Comparison of ENCODE assay signal across 1 fruit fly cellular context in genomic region chr3R:24206341-24207114, dm6.
TF ChIP-seq lines count a peak whose summit lies in the region.

No protein-coding gene starts in this region.

TF ChIP-seq in whole organism, embryonic, 481 proteins besides CTCF, POLR2A, EP300 and RAD21 (continued from another document and continues in another):
- TF ChIP-seq CG15514 (GFP tag; optimal IDR thresholded peaks at IDR 0.05; lab: Kevin White, UChicago) (peak; percentile 7), sob (GFP tag; IDR thresholded peaks at IDR 0.05; lab: Robert Waterston, UW) (peak; percentile 42; the same call in 1 of the 2 replicates), CG31441 (GFP tag; IDR thresholded peaks at IDR 0.05; lab: Robert Waterston, UW) (peak; percentile 50; the same call in 1 of the 2 replicates), ase (GFP tag; IDR thresholded peaks at IDR 0.05; lab: Robert Waterston, UW) (peak; percentile 47; the same call in 1 of the 3 replicates), CG1603 (tag; optimal IDR thresholded peaks at IDR 0.05; lab: Kevin White, UChicago) (peak; percentile 77), gem (tag; optimal IDR thresholded peaks at IDR 0.05; lab: Kevin White, UChicago) (peak; percentile 74), H2.0 (GFP tag; IDR thresholded peaks at IDR 0.05; lab: Robert Waterston, UW) (peak; percentile 47; the same call in 1 of the 2 replicates), org-1 (GFP tag; optimal IDR thresholded peaks at IDR 0.05; lab: Kevin White, UChicago) (peak; percentile 5), CG12942 (GFP tag; optimal IDR thresholded peaks at IDR 0.05; lab: Kevin White, UChicago) (no peak), CG30403 (GFP tag; optimal IDR thresholded peaks at IDR 0.05; lab: Kevin White, UChicago) (peak; percentile 31), CG17802 (tag; optimal IDR thresholded peaks at IDR 0.05; lab: Kevin White, UChicago) (no peak), stc (GFP tag; IDR thresholded peaks at IDR 0.05; lab: Robert Waterston, UW) (0 out of 2 replicates have a peak, but pooled peaks have one; percentile 21), Trl (optimal IDR thresholded peaks at IDR 0.05; lab: Kevin White, UChicago) (no peak), Trl (GFP tag; optimal IDR thresholded peaks at IDR 0.05; lab: Kevin White, UChicago) (peak; percentile 15), Mrtf (GFP tag; IDR thresholded peaks at IDR 0.05; lab: Robert Waterston, UW) (peak; percentile 55; the same call in 2 of the 3 replicates), Oaz (GFP tag; IDR thresholded peaks at IDR 0.05; lab: Robert Waterston, UW) (peak; percentile 36; the same call in 1 of the 2 replicates), Hr3 (GFP tag; optimal IDR thresholded peaks at IDR 0.05; lab: Kevin White, UChicago) (peak; percentile 35), Sry-δ (GFP tag; optimal IDR thresholded peaks at IDR 0.05; lab: Kevin White, UChicago) (no peak), CG1647 (GFP tag; optimal IDR thresholded peaks at IDR 0.05; lab: Kevin White, UChicago) (peak; percentile 13), CG32772 (GFP tag; IDR thresholded peaks at IDR 0.05; lab: Robert Waterston, UW) (peak; percentile 49; the same call in 1 of the 2 replicates), CG14014 (GFP tag; IDR thresholded peaks at IDR 0.05; lab: Robert Waterston, UW) (0 out of 2 replicates have a peak, but pooled peaks have one; percentile 22), CG11247 (GFP tag; IDR thresholded peaks at IDR 0.05; lab: Robert Waterston, UW) (peak; percentile 40; the same call in 1 of the 2 replicates), exex (tag; optimal IDR thresholded peaks at IDR 0.05; lab: Kevin White, UChicago) (no peak), CG12219 (GFP tag; optimal IDR thresholded peaks at IDR 0.05; lab: Kevin White, UChicago) (peak; percentile 61), CG4404 (GFP tag; IDR thresholded peaks at IDR 0.05; lab: Robert Waterston, UW) (no peak), bowl (GFP tag; IDR thresholded peaks at IDR 0.05; lab: Robert Waterston, UW) (no peak), ash1 (GFP tag; optimal IDR thresholded peaks at IDR 0.05; lab: Kevin White, UChicago) (no peak), Ets65A (GFP tag; lab: Kevin White, UChicago) (peak; percentile 92), CG13296 (GFP tag; optimal IDR thresholded peaks at IDR 0.05; lab: Kevin White, UChicago) (peak; percentile 15), CG13287 (GFP tag; IDR thresholded peaks at IDR 0.05; lab: Robert Waterston, UW; ENCODE audit: partially characterized antibody) (no peak), Hr51 (GFP tag; optimal IDR thresholded peaks at IDR 0.05; lab: Kevin White, UChicago) (peak in 1 of 2 experiments; percentile 78), mam (GFP tag; optimal IDR thresholded peaks at IDR 0.05; lab: Kevin White, UChicago) (peak; percentile 6), CG17328 (GFP tag; IDR thresholded peaks at IDR 0.05; lab: Robert Waterston, UW) (peak; percentile 65), kni (GFP tag; optimal IDR thresholded peaks at IDR 0.05; lab: Kevin White, UChicago) (peak; percentile 32), Abd-B (GFP tag; optimal IDR thresholded peaks at IDR 0.05; lab: Kevin White, UChicago) (peak; percentile 21), CoRest (tag; optimal IDR thresholded peaks at IDR 0.05; lab: Kevin White, UChicago) (peak; percentile 60), zfh1 (GFP tag; IDR thresholded peaks at IDR 0.05; lab: Robert Waterston, UW) (peak; percentile 58; the same call in 1 of the 3 replicates), vvl (GFP tag; IDR thresholded peaks at IDR 0.05; lab: Robert Waterston, UW) (peak; percentile 73), ems (GFP tag; optimal IDR thresholded peaks at IDR 0.05; lab: Kevin White, UChicago) (peak; percentile 38), H15 (GFP tag; IDR thresholded peaks at IDR 0.05; lab: Robert Waterston, UW) (peak; percentile 52; the same call in 1 of the 3 replicates), CG17829 (tag; optimal IDR thresholded peaks at IDR 0.05; lab: Kevin White, UChicago) (peak; percentile 52), pb (GFP tag; optimal IDR thresholded peaks at IDR 0.05; lab: Kevin White, UChicago) (peak; percentile 0), CG7357 (GFP tag; IDR thresholded peaks at IDR 0.05; lab: Robert Waterston, UW) (0 out of 3 replicates have a peak, but pooled peaks have one; percentile 36), ken (GFP tag; IDR thresholded peaks at IDR 0.05; lab: Robert Waterston, UW) (peak; percentile 68), CG4820 (GFP tag; optimal IDR thresholded peaks at IDR 0.05; lab: Kevin White, UChicago) (peak; percentile 25), Rfx (GFP tag; IDR thresholded peaks at IDR 0.05; lab: Robert Waterston, UW) (0 out of 2 replicates have a peak, but pooled peaks have one; percentile 26), Dll (GFP tag; IDR thresholded peaks at IDR 0.05; lab: Robert Waterston, UW; ENCODE audit: partially characterized antibody) (no peak), wor (GFP tag; IDR thresholded peaks at IDR 0.05; lab: Robert Waterston, UW) (peak; percentile 33; the same call in 1 of the 2 replicates), CG7372 (GFP tag; IDR thresholded peaks at IDR 0.05; lab: Robert Waterston, UW) (peak; percentile 48; the same call in 1 of the 2 replicates), CG7745 (tag; optimal IDR thresholded peaks at IDR 0.05; lab: Kevin White, UChicago) (no peak), E2f2 (GFP tag; IDR thresholded peaks at IDR 0.05; lab: Robert Waterston, UW) (peak; percentile 22; the same call in 1 of the 2 replicates), sens-2 (GFP tag; IDR thresholded peaks at IDR 0.05; lab: Robert Waterston, UW) (no peak), da (GFP tag; optimal IDR thresholded peaks at IDR 0.05; lab: Kevin White, UChicago) (no peak), CG4707 (GFP tag; optimal IDR thresholded peaks at IDR 0.05; lab: Kevin White, UChicago) (peak; percentile 47), Med (GFP tag; lab: Kevin White, UChicago) (peak; percentile 81), Camta (GFP tag; optimal IDR thresholded peaks at IDR 0.05; lab: Kevin White, UChicago) (peak; percentile 1), Xbp1 (GFP tag; optimal IDR thresholded peaks at IDR 0.05; lab: Kevin White, UChicago) (peak; percentile 48), dmrt99B (tag; optimal IDR thresholded peaks at IDR 0.05; lab: Kevin White, UChicago) (peak; percentile 85), jing (GFP tag; optimal IDR thresholded peaks at IDR 0.05; lab: Kevin White, UChicago) (peak; percentile 17), CG1233 (GFP tag; optimal IDR thresholded peaks at IDR 0.05; lab: Kevin White, UChicago) (peak; percentile 35), CG16863 (GFP tag; optimal IDR thresholded peaks at IDR 0.05; lab: Kevin White, UChicago) (peak; percentile 4), BEAF-32 (GFP tag; optimal IDR thresholded peaks at IDR 0.05; lab: Kevin White, UChicago) (no peak), CG10431 (GFP tag; optimal IDR thresholded peaks at IDR 0.05; lab: Kevin White, UChicago) (peak; percentile 17), unpg (GFP tag; optimal IDR thresholded peaks at IDR 0.05; lab: Kevin White, UChicago) (peak; percentile 60), CG9437 (GFP tag; optimal IDR thresholded peaks at IDR 0.05; lab: Kevin White, UChicago) (peak; percentile 23), Eip74EF (GFP tag; optimal IDR thresholded peaks at IDR 0.05; lab: Kevin White, UChicago) (peak in 1 of 2 experiments; percentile 61), bab2 (GFP tag; optimal IDR thresholded peaks at IDR 0.05; lab: Kevin White, UChicago) (peak; percentile 11), sisA (GFP tag; IDR thresholded peaks at IDR 0.05; lab: Robert Waterston, UW) (peak; percentile 32; the same call in 1 of the 2 replicates), Pdp1 (GFP tag; optimal IDR thresholded peaks at IDR 0.05; lab: Kevin White, UChicago) (peak; percentile 16 to 53), tap (tag; optimal IDR thresholded peaks at IDR 0.05; lab: Kevin White, UChicago) (peak; percentile 72), pnt (GFP tag; optimal IDR thresholded peaks at IDR 0.05; lab: Kevin White, UChicago) (peak; percentile 40), CG10267 (tag; optimal IDR thresholded peaks at IDR 0.05; lab: Kevin White, UChicago) (peak; percentile 41), chif (GFP tag; optimal IDR thresholded peaks at IDR 0.05; lab: Kevin White, UChicago) (peak; percentile 12 to 39), CG2875 (GFP tag; optimal IDR thresholded peaks at IDR 0.05; lab: Kevin White, UChicago) (peak; percentile 28), CG9817 (tag; optimal IDR thresholded peaks at IDR 0.05; lab: Kevin White, UChicago) (peak; percentile 49), sc (optimal IDR thresholded peaks at IDR 0.05; lab: Kevin White, UChicago) (no peak), sc (GFP tag; optimal IDR thresholded peaks at IDR 0.05; lab: Kevin White, UChicago) (peak; percentile 16), bbx (GFP tag; IDR thresholded peaks at IDR 0.05; lab: Robert Waterston, UW; ENCODE audit: partially characterized antibody) (no peak), CG5245 (GFP tag; optimal IDR thresholded peaks at IDR 0.05; lab: Kevin White, UChicago) (peak; percentile 41), Dfd (GFP tag; optimal IDR thresholded peaks at IDR 0.05; lab: Kevin White, UChicago) (no peak), gsb (GFP tag; IDR thresholded peaks at IDR 0.05; lab: Robert Waterston, UW) (0 out of 2 replicates have a peak, but pooled peaks have one; percentile 15), salm (tag; optimal IDR thresholded peaks at IDR 0.05; lab: Kevin White, UChicago) (peak; percentile 23), D (optimal IDR thresholded peaks at IDR 0.05; lab: Kevin White, UChicago) (no peak), D (GFP tag; optimal IDR thresholded peaks at IDR 0.05; lab: Kevin White, UChicago) (peak; percentile 53), CG5180 (GFP tag; optimal IDR thresholded peaks at IDR 0.05; lab: Kevin White, UChicago) (peak; percentile 31), NfI (GFP tag; optimal IDR thresholded peaks at IDR 0.05; lab: Kevin White, UChicago) (peak; percentile 58), peb (GFP tag; IDR thresholded peaks at IDR 0.05; lab: Robert Waterston, UW) (peak; percentile 48; the same call in 1 of the 2 replicates), gsb-n (tag; optimal IDR thresholded peaks at IDR 0.05; lab: Kevin White, UChicago) (peak; percentile 34), croc (GFP tag; conservative IDR thresholded peaks at IDR 0.05; lab: Robert Waterston, UW) (peak; percentile 20; the same call in 1 of the 3 replicates), Adf1 (GFP tag; IDR thresholded peaks at IDR 0.05; lab: Robert Waterston, UW) (no peak), nerfin-1 (tag; optimal IDR thresholded peaks at IDR 0.05; lab: Kevin White, UChicago) (peak; percentile 59), br (optimal IDR thresholded peaks at IDR 0.05; lab: Kevin White, UChicago) (no peak), CG17359 (tag; optimal IDR thresholded peaks at IDR 0.05; lab: Kevin White, UChicago) (peak; percentile 83), Chrac-16 (GFP tag; optimal IDR thresholded peaks at IDR 0.05; lab: Kevin White, UChicago) (peak; percentile 4), az2 (GFP tag; optimal IDR thresholded peaks at IDR 0.05; lab: Kevin White, UChicago) (peak; percentile 46), pros (GFP tag; optimal IDR thresholded peaks at IDR 0.05; lab: Kevin White, UChicago) (no peak), tgo (GFP tag; IDR thresholded peaks at IDR 0.05; lab: Robert Waterston, UW) (peak; percentile 54; the same call in 2 of the 3 replicates), Ada2b (GFP tag; IDR thresholded peaks at IDR 0.05; lab: Robert Waterston, UW) (peak; percentile 54; the same call in 1 of the 2 replicates), E2f1 (GFP tag; IDR thresholded peaks at IDR 0.05; lab: Robert Waterston, UW) (0 out of 2 replicates have a peak, but pooled peaks have one; percentile 28), B-H1 (GFP tag; IDR thresholded peaks at IDR 0.05; lab: Robert Waterston, UW) (peak; percentile 14; the same call in 1 of the 3 replicates), corto (GFP tag; optimal IDR thresholded peaks at IDR 0.05; lab: Kevin White, UChicago) (no peak), CG15601 (tag; optimal IDR thresholded peaks at IDR 0.05; lab: Kevin White, UChicago) (peak; percentile 52), CG6254 (GFP tag; optimal IDR thresholded peaks at IDR 0.05; lab: Kevin White, UChicago) (peak; percentile 31), danr (GFP tag; IDR thresholded peaks at IDR 0.05; lab: Robert Waterston, UW) (peak; percentile 38), CG12659 (GFP tag; optimal IDR thresholded peaks at IDR 0.05; lab: Kevin White, UChicago) (peak; percentile 19), CG6272 (GFP tag; IDR thresholded peaks at IDR 0.05; lab: Robert Waterston, UW) (0 out of 2 replicates have a peak, but pooled peaks have one; percentile 26), ssp (GFP tag; IDR thresholded peaks at IDR 0.05; lab: Robert Waterston, UW) (peak; percentile 46), lola (GFP tag; optimal IDR thresholded peaks at IDR 0.05; lab: Kevin White, UChicago) (peak in 1 of 3 experiments; percentile 32), CG10979 (tag; optimal IDR thresholded peaks at IDR 0.05; lab: Kevin White, UChicago) (peak; percentile 55), ewg (GFP tag; optimal IDR thresholded peaks at IDR 0.05; lab: Kevin White, UChicago) (peak; percentile 38), pzg (GFP tag; optimal IDR thresholded peaks at IDR 0.05; lab: Kevin White, UChicago) (no peak), ATbp (GFP tag; optimal IDR thresholded peaks at IDR 0.05; lab: Kevin White, UChicago) (peak; percentile 72), CG17361 (GFP tag; IDR thresholded peaks at IDR 0.05; lab: Robert Waterston, UW) (0 out of 3 replicates have a peak, but pooled peaks have one; percentile 42), btn (GFP tag; optimal IDR thresholded peaks at IDR 0.05; lab: Kevin White, UChicago) (peak; percentile 17), CG3995 (GFP tag; optimal IDR thresholded peaks at IDR 0.05; lab: Kevin White, UChicago) (no peak), ro (GFP tag; IDR thresholded peaks at IDR 0.05; lab: Robert Waterston, UW) (no peak), CG14050 (GFP tag; IDR thresholded peaks at IDR 0.05; lab: Robert Waterston, UW) (peak; percentile 49; the same call in 2 of the 3 replicates), luna (GFP tag; optimal IDR thresholded peaks at IDR 0.05; lab: Kevin White, UChicago) (no peak), Antp (GFP tag; optimal IDR thresholded peaks at IDR 0.05; lab: Kevin White, UChicago) (no peak), Sox102F (GFP tag; optimal IDR thresholded peaks at IDR 0.05; lab: Kevin White, UChicago) (peak; percentile 84), Oli (tag; optimal IDR thresholded peaks at IDR 0.05; lab: Kevin White, UChicago) (peak; percentile 62), bsh (GFP tag; optimal IDR thresholded peaks at IDR 0.05; lab: Kevin White, UChicago) (peak in 1 of 2 experiments; percentile 74), CG12391 (tag; optimal IDR thresholded peaks at IDR 0.05; lab: Kevin White, UChicago) (peak; percentile 55), row (GFP tag; IDR thresholded peaks at IDR 0.05; lab: Robert Waterston, UW) (peak; percentile 56), CG8388 (GFP tag; optimal IDR thresholded peaks at IDR 0.05; lab: Kevin White, UChicago) (peak; percentile 56), lov (optimal IDR thresholded peaks at IDR 0.05; lab: Kevin White, UChicago) (no peak), lov (GFP tag; IDR thresholded peaks at IDR 0.05; lab: Robert Waterston, UW) (peak; percentile 32; the same call in 1 of the 3 replicates)
